Fruit fly (Drosophila melanogaster) whole organism: ENCODE results near the gene Aos1.

Experiments used
- CG8478 ChIP-seq: fragments of >200 bp; optimal IDR thresholded peaks from 2 replicates; lab custom pipeline; 2018; ENCODE audit warnings: inconsistent platforms
- pan ChIP-seq: fragments of >200 bp; optimal IDR thresholded peaks from 2 replicates; lab custom pipeline; 2017

- TF ChIP-seq CG8478 (lab: Kevin White, UChicago) (no peak), pan (no peak)
Measured at dm6 chr3R:12433764-12434163, at the start of gene Aos1, which contains the start of gene Srlp.
